Worm (Caenorhabditis elegans): ENCODE results near the gene col-81.

DNA sequence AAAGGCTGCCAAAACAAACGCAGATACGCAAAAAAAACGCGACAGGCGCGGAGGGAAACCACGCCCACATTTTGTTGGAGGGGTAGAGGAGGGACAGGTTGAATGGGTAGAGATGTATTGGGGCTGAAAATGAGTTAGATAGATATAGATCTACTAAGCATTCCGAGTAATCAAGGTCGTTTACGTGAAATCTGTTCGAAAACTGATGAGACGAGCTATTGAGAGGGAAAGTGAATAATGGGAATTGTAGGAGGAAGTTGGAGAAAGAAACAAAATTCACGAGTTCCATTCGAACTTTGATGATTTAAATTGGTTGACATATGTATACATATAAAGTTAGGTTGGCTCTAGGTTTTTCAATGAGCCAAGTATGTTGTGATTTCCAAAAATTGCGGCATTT, 3.3 kb upstream of the col-81 start:
- TF ChIP-seq mxl-2 (GFP tag; conservative IDR thresholded peaks at IDR 0.05): no peak
- no peak for TF ChIP-seq nhr-25 (tag; optimal IDR thresholded peaks at IDR 0.05; ENCODE audit: borderline replicate concordance, insufficient read depth)
- TF ChIP-seq fkh-10 (GFP tag; optimal IDR thresholded peaks at IDR 0.05): no peak
- TF ChIP-seq hmg-1.1 (GFP tag; IDR thresholded peaks at IDR 0.05): no peak
- no peak for TF ChIP-seq skn-1 (tag; optimal IDR thresholded peaks at IDR 0.05)
- TF ChIP-seq mep-1 (tag; optimal IDR thresholded peaks at IDR 0.05): no peak
- no peak for TF ChIP-seq lin-13 (GFP tag; optimal IDR thresholded peaks at IDR 0.05)
- no peak for TF ChIP-seq nhr-11 (tag; optimal IDR thresholded peaks at IDR 0.05)
- no peak for TF ChIP-seq madf-5 (GFP tag; IDR thresholded peaks at IDR 0.05)

Data from whole organism, L4 larva.